Fruit fly (Drosophila melanogaster): Measurements from ENCODE around the gene Ork1.

Ork1 gene

dm6 chrX:10857376-10857775 is 33.7 kb downstream of the Ork1 start, which contains the start of the genes sofe and CG2186 (continued):
- peak; percentile 27 for TF ChIP-seq CG10543 (GFP tag; optimal IDR thresholded peaks at IDR 0.05)
- TF ChIP-seq CG10959 (GFP tag; IDR thresholded peaks at IDR 0.05) = no peak
- TF ChIP-seq CG15514 (GFP tag; optimal IDR thresholded peaks at IDR 0.05) = peak; percentile 69
- TF ChIP-seq Ptx1 (GFP tag; IDR thresholded peaks at IDR 0.05) = peak; percentile 68
- no peak for TF ChIP-seq Rx (GFP tag; IDR thresholded peaks at IDR 0.05)
- no peak for TF ChIP-seq CG3407 (GFP tag; optimal IDR thresholded peaks at IDR 0.05)
- TF ChIP-seq Awh (GFP tag; IDR thresholded peaks at IDR 0.05) = no peak
- TF ChIP-seq nom (GFP tag; optimal IDR thresholded peaks at IDR 0.05) = no peak
- TF ChIP-seq Hr51 (GFP tag; optimal IDR thresholded peaks at IDR 0.05) = peak; percentile 30 to 55
- TF ChIP-seq ac (GFP tag; optimal IDR thresholded peaks at IDR 0.05) = no peak
- 0 out of 3 replicates have a peak, but pooled peaks have one; percentile 37 for TF ChIP-seq CG11456 (GFP tag; IDR thresholded peaks at IDR 0.05)
- TF ChIP-seq kay (GFP tag; optimal IDR thresholded peaks at IDR 0.05) = no peak
- TF ChIP-seq shn (GFP tag; optimal IDR thresholded peaks at IDR 0.05) = peak; percentile 42
- TF ChIP-seq Dfd (GFP tag; optimal IDR thresholded peaks at IDR 0.05) = no peak
- 0 out of 3 replicates have a peak, but pooled peaks have one; percentile 41 for TF ChIP-seq tgo (GFP tag; IDR thresholded peaks at IDR 0.05)
- no peak for TF ChIP-seq CG2875 (GFP tag; optimal IDR thresholded peaks at IDR 0.05)
- TF ChIP-seq insv (GFP tag; optimal IDR thresholded peaks at IDR 0.05) = peak in 1 of 2 experiments; percentile 93
- peak; percentile 81 for TF ChIP-seq trem (tag; optimal IDR thresholded peaks at IDR 0.05)
- peak; percentile 54; the same call in 1 of the 2 replicates for TF ChIP-seq Xrp1 (GFP tag; IDR thresholded peaks at IDR 0.05)
- TF ChIP-seq CG10431 (GFP tag; optimal IDR thresholded peaks at IDR 0.05) = no peak
- TF ChIP-seq CG8089 (GFP tag; optimal IDR thresholded peaks at IDR 0.05) = peak; percentile 5
- no peak for TF ChIP-seq CG11696 (GFP tag; IDR thresholded peaks at IDR 0.05)
- TF ChIP-seq Gug (GFP tag; IDR thresholded peaks at IDR 0.05) = peak; percentile 18; the same call in 1 of the 4 replicates
- peak; percentile 57; the same call in 1 of the 3 replicates for TF ChIP-seq Dbx (GFP tag; IDR thresholded peaks at IDR 0.05)
- peak; percentile 62 for TF ChIP-seq nmo (GFP tag; optimal IDR thresholded peaks at IDR 0.05)
- TF ChIP-seq slou (GFP tag; optimal IDR thresholded peaks at IDR 0.05) = no peak
- no peak for TF ChIP-seq hkb (optimal IDR thresholded peaks at IDR 0.05)
- TF ChIP-seq hkb (GFP tag; IDR thresholded peaks at IDR 0.05) = 0 out of 2 replicates have a peak, but pooled peaks have one; percentile 39
- no peak for TF ChIP-seq CG5245 (GFP tag; optimal IDR thresholded peaks at IDR 0.05)
- TF ChIP-seq CG8388 (GFP tag; optimal IDR thresholded peaks at IDR 0.05) = peak; percentile 29
- no peak for TF ChIP-seq fd3F (GFP tag; optimal IDR thresholded peaks at IDR 0.05)
- no peak for TF ChIP-seq wdn (GFP tag; IDR thresholded peaks at IDR 0.05)
- peak; percentile 42 to 70 for TF ChIP-seq dpn (GFP tag; optimal IDR thresholded peaks at IDR 0.05)
- 0 out of 2 replicates have a peak, but pooled peaks have one; percentile 31 for TF ChIP-seq cas (GFP tag; IDR thresholded peaks at IDR 0.05)
- TF ChIP-seq CG13296 (GFP tag; optimal IDR thresholded peaks at IDR 0.05) = no peak
- peak; percentile 90 for TF ChIP-seq knrl (GFP tag; IDR thresholded peaks at IDR 0.05; ENCODE audit: partially characterized antibody)
- peak; percentile 56 for TF ChIP-seq Hsf (GFP tag; optimal IDR thresholded peaks at IDR 0.05)
- TF ChIP-seq ind (GFP tag; optimal IDR thresholded peaks at IDR 0.05) = peak; percentile 67
- peak; percentile 28 for TF ChIP-seq CHES-1-like (GFP tag; optimal IDR thresholded peaks at IDR 0.05)
- TF ChIP-seq CG4328 (GFP tag; optimal IDR thresholded peaks at IDR 0.05) = no peak
- peak; percentile 73 for TF ChIP-seq CG7928 (GFP tag; optimal IDR thresholded peaks at IDR 0.05)
- peak; percentile 27 for TF ChIP-seq CG4617 (GFP tag; optimal IDR thresholded peaks at IDR 0.05; ENCODE audit: borderline replicate concordance)
- no peak for TF ChIP-seq kah (GFP tag; optimal IDR thresholded peaks at IDR 0.05)
- no peak for TF ChIP-seq HmgD (GFP tag; optimal IDR thresholded peaks at IDR 0.05)
- peak; percentile 67 for TF ChIP-seq slbo (GFP tag; IDR thresholded peaks at IDR 0.05)
- TF ChIP-seq Hmx (GFP tag; optimal IDR thresholded peaks at IDR 0.05) = no peak
- TF ChIP-seq D (optimal IDR thresholded peaks at IDR 0.05) = no peak
- TF ChIP-seq D (GFP tag; optimal IDR thresholded peaks at IDR 0.05) = no peak
- no peak for TF ChIP-seq CG1024 (GFP tag; IDR thresholded peaks at IDR 0.05)
- no peak for TF ChIP-seq CG10274 (GFP tag; optimal IDR thresholded peaks at IDR 0.05)
- TF ChIP-seq mirr (GFP tag; optimal IDR thresholded peaks at IDR 0.05) = no peak
- TF ChIP-seq CG3163 (GFP tag; optimal IDR thresholded peaks at IDR 0.05) = no peak

Data from whole organism, embryonic.